Worm (Caenorhabditis elegans) whole organism, L4 larva: ENCODE results near the gene nfki-1.

Experiments used
- F49E8.2 ChIP-seq: sonication (generic microtip); optimal IDR thresholded peaks from 2 replicates; lab custom pipeline; 2016; ENCODE audit warnings: missing compliant biosample characterization, mild to moderate bottlenecking, missing genetic modification characterization, borderline replicate concordance
- R02D3.7 ChIP-seq: fragments of 150-350 bp; sonication (generic microtip); optimal IDR thresholded peaks from 3 replicates; lab custom pipeline; 2014; ENCODE audit warnings: missing biosample characterization, missing genetic modification characterization
- T20F7.1 ChIP-seq: fragments of 200-800 bp; sonication (Bioruptor generic); optimal IDR thresholded peaks from 2 replicates; lab custom pipeline; 2018; ENCODE audit warnings: mild to moderate bottlenecking, missing genetic modification characterization, missing compliant biosample characterization
- Y105C5A.15 ChIP-seq: fragments of 200-800 bp; sonication (Bioruptor generic); IDR thresholded peaks from 2 replicates; pipeline ENCODE4 v1.3.6; 2022; ENCODE audit warnings: missing genetic modification characterization, missing compliant biosample characterization
- ZK546.5 ChIP-seq, 2 experiments: sonication (generic microtip); optimal IDR thresholded peaks; 2 replicates each; lab custom pipeline; 2017; ENCODE audit warnings: missing biosample characterization in 2 of 2, missing genetic modification characterization in 2 of 2
- aha-1 ChIP-seq: fragments of 150-350 bp; peaks from one replicate; lab custom pipeline; 2014; ENCODE audit warnings: missing biosample characterization, missing genetic modification characterization
- aly-2 ChIP-seq: sonication (generic microtip); optimal IDR thresholded peaks from 2 replicates; lab custom pipeline; 2018; ENCODE audit warnings: missing biosample characterization, missing genetic modification characterization
- ama-1 ChIP-seq: fragments of 150-350 bp; optimal IDR thresholded peaks from 2 replicates; lab custom pipeline; 2014; ENCODE audit warnings: inconsistent platforms, mixed read lengths
- attf-4 ChIP-seq: sonication (generic microtip); optimal IDR thresholded peaks from 3 replicates; lab custom pipeline; 2017; ENCODE audit warnings: missing biosample characterization, missing genetic modification characterization
- ceh-82 ChIP-seq: sonication (generic microtip); optimal IDR thresholded peaks from 2 replicates; lab custom pipeline; 2017; ENCODE audit warnings: missing biosample characterization, missing genetic modification characterization
- daf-16 ChIP-seq, 3 experiments: sonication (generic microtip); optimal IDR thresholded peaks; 2 replicates each; lab custom pipeline; 2016 to 2017; ENCODE audit warnings: missing genetic modification characterization in 3 of 3, missing genetic modification reagents in 3 of 3, mild to moderate bottlenecking in 2 of 3, missing compliant biosample characterization in 2 of 3, missing biosample characterization in 1 of 3, moderate library complexity in 1 of 3
- dmd-6 ChIP-seq: fragments of 200-800 bp; sonication (Bioruptor generic); IDR thresholded peaks from 2 replicates; pipeline ENCODE4 v1.3.6; 2022; ENCODE audit warnings: missing genetic modification reagents, missing genetic modification characterization, missing compliant biosample characterization
- dpl-1 ChIP-seq: fragments of 150-350 bp; optimal IDR thresholded peaks from 2 replicates; lab custom pipeline; 2014; ENCODE audit warnings: missing biosample characterization, missing genetic modification reagents, missing genetic modification characterization
- dve-1 ChIP-seq: sonication (generic microtip); optimal IDR thresholded peaks from 2 replicates; lab custom pipeline; 2017; ENCODE audit warnings: antibody characterized with exemption, mild to moderate bottlenecking, missing genetic modification characterization, missing compliant biosample characterization; ENCODE audit not compliant: insufficient read depth
- egl-27 ChIP-seq: sonication (generic microtip); optimal IDR thresholded peaks from 3 replicates; lab custom pipeline; 2017; ENCODE audit warnings: missing biosample characterization, missing genetic modification reagents, missing genetic modification characterization
- gei-8 ChIP-seq: fragments of 200-800 bp; sonication (Bioruptor generic); optimal IDR thresholded peaks from 2 replicates; lab custom pipeline; 2018; ENCODE audit warnings: mild to moderate bottlenecking, missing genetic modification characterization, missing compliant biosample characterization
- hif-1 ChIP-seq, 2 experiments: sonication (generic microtip); optimal IDR thresholded peaks; 2 replicates each; lab custom pipeline; 2016 to 2017; ENCODE audit warnings: missing compliant biosample characterization in 2 of 2, missing genetic modification characterization in 2 of 2, missing genetic modification reagents in 2 of 2, missing genotype in 2 of 2, mild to moderate bottlenecking in 1 of 2
- hlh-11 ChIP-seq: fragments of 200-800 bp; sonication (Bioruptor generic); optimal IDR thresholded peaks from 2 replicates; lab custom pipeline; 2018; ENCODE audit warnings: mild to moderate bottlenecking, missing genetic modification characterization, missing compliant biosample characterization
- hlh-30 ChIP-seq: sonication (generic microtip); optimal IDR thresholded peaks from 2 replicates; lab custom pipeline; 2017; ENCODE audit warnings: antibody characterized with exemption, mild to moderate bottlenecking, missing genetic modification characterization, missing compliant biosample characterization; ENCODE audit not compliant: insufficient read depth
- hmg-1.1 ChIP-seq: fragments of 200-800 bp; sonication (Bioruptor generic); IDR thresholded peaks from 2 replicates; pipeline ENCODE4 v1.3.6; 2022; ENCODE audit warnings: missing genetic modification reagents, missing genetic modification characterization, missing compliant biosample characterization
- lim-7 ChIP-seq: fragments of 200-800 bp; sonication (Bioruptor generic); IDR thresholded peaks from 2 replicates; pipeline ENCODE4 v1.3.6; 2022; ENCODE audit warnings: missing genetic modification characterization, missing compliant biosample characterization
- lin-38 ChIP-seq: fragments of 200-800 bp; sonication (Bioruptor generic); IDR thresholded peaks from 2 replicates; pipeline ENCODE4 v1.3.6; 2022; ENCODE audit warnings: missing genetic modification reagents, missing genetic modification characterization, missing compliant biosample characterization
- lir-3 ChIP-seq: sonication (generic microtip); optimal IDR thresholded peaks from 2 replicates; lab custom pipeline; 2016; ENCODE audit warnings: mild to moderate bottlenecking, missing genetic modification characterization, missing compliant biosample characterization
- mdl-1 ChIP-seq, 2 experiments: fragments of 150-350 bp in 1 of 2; sonication (generic microtip) in 1 of 2; optimal IDR thresholded peaks; 2 replicates each; lab custom pipeline; 2014 to 2017; ENCODE audit warnings: missing biosample characterization in 2 of 2, missing genetic modification characterization in 2 of 2
- mep-1 ChIP-seq: fragments of 150-350 bp; sonication (generic microtip); optimal IDR thresholded peaks from 3 replicates; lab custom pipeline; 2014; ENCODE audit warnings: missing biosample characterization, missing genetic modification characterization
- mes-2 ChIP-seq: sonication (generic microtip); optimal IDR thresholded peaks from 2 replicates; lab custom pipeline; 2016; ENCODE audit warnings: missing genotype, mild to moderate bottlenecking, missing genetic modification characterization, missing compliant biosample characterization; ENCODE audit not compliant: poor library complexity, severe bottlenecking
- nhr-102 ChIP-seq: sonication (generic microtip); optimal IDR thresholded peaks from 2 replicates; lab custom pipeline; 2016; ENCODE audit warnings: mild to moderate bottlenecking, missing genetic modification characterization, moderate library complexity, missing compliant biosample characterization
- nhr-11 ChIP-seq: fragments of 150-350 bp; optimal IDR thresholded peaks from 2 replicates; lab custom pipeline; 2014; ENCODE audit warnings: missing biosample characterization, missing genetic modification characterization
- nhr-111 ChIP-seq: fragments of 200-800 bp; sonication (Bioruptor generic); optimal IDR thresholded peaks from 2 replicates; lab custom pipeline; 2018; ENCODE audit warnings: mild to moderate bottlenecking, missing genetic modification characterization, missing compliant biosample characterization
- nhr-237 ChIP-seq: sonication (generic microtip); optimal IDR thresholded peaks from 2 replicates; lab custom pipeline; 2017; ENCODE audit warnings: missing biosample characterization, missing genetic modification characterization
- nhr-25 ChIP-seq: sonication (generic microtip); optimal IDR thresholded peaks from 2 replicates; lab custom pipeline; 2017; ENCODE audit warnings: missing genetic modification characterization, mild to moderate bottlenecking, missing compliant biosample characterization, antibody characterized with exemption, moderate library complexity, borderline replicate concordance; ENCODE audit not compliant: insufficient read depth
- nhr-41 ChIP-seq: fragments of 200-800 bp; sonication (Bioruptor generic); IDR thresholded peaks from 2 replicates; pipeline ENCODE4 v1.3.6; 2022; ENCODE audit warnings: missing genetic modification reagents, missing genetic modification characterization, missing compliant biosample characterization
- nhr-42 ChIP-seq: fragments of 200-800 bp; sonication (Bioruptor generic); IDR thresholded peaks from 2 replicates; pipeline ENCODE4 v1.3.6; 2022; ENCODE audit warnings: missing genetic modification characterization, missing compliant biosample characterization
- nhr-48 ChIP-seq: sonication (generic microtip); optimal IDR thresholded peaks from 2 replicates; lab custom pipeline; 2016; ENCODE audit warnings: mild to moderate bottlenecking, missing genetic modification characterization, missing compliant biosample characterization
- nhr-6 ChIP-seq: fragments of 150-350 bp; optimal IDR thresholded peaks from 2 replicates; lab custom pipeline; 2014; ENCODE audit warnings: missing biosample characterization, missing genetic modification characterization
- nhr-76 ChIP-seq: fragments of 150-350 bp; optimal IDR thresholded peaks from 2 replicates; lab custom pipeline; 2014; ENCODE audit warnings: missing biosample characterization, missing genetic modification characterization
- php-3 ChIP-seq: fragments of 200-800 bp; sonication (Bioruptor generic); IDR thresholded peaks from 2 replicates; pipeline ENCODE4 v1.3.6; 2022; ENCODE audit warnings: missing genetic modification reagents, missing genetic modification characterization, missing compliant biosample characterization
- snpc-1.2 ChIP-seq: fragments of 200-800 bp; sonication (Bioruptor generic); IDR thresholded peaks from 2 replicates; pipeline ENCODE4 v1.3.6; 2022; ENCODE audit warnings: missing genetic modification reagents, missing genetic modification characterization, missing compliant biosample characterization
- spr-3 ChIP-seq: fragments of 200-800 bp; sonication (Bioruptor generic); optimal IDR thresholded peaks from 2 replicates; lab custom pipeline; 2018; ENCODE audit warnings: mild to moderate bottlenecking, missing genetic modification characterization, missing compliant biosample characterization
- tra-1 ChIP-seq: fragments of 200-800 bp; sonication (Bioruptor generic); IDR thresholded peaks from 2 replicates; pipeline ENCODE4 v1.3.6; 2022; ENCODE audit warnings: missing genetic modification reagents, missing genetic modification characterization, missing compliant biosample characterization
- unc-130 ChIP-seq: sonication (generic microtip); optimal IDR thresholded peaks from 2 replicates; lab custom pipeline; 2016; ENCODE audit warnings: missing genetic modification reagents, missing genetic modification characterization, missing compliant biosample characterization
- unc-62 ChIP-seq, 3 experiments: fragments of 150-350 bp in 1 of 3; sonication (generic microtip); optimal IDR thresholded peaks in 2 of 3; peaks in 1 of 3; 1 replicate in 1 of 3; 2 replicates in 2 of 3; lab custom pipeline; 2014 to 2017; ENCODE audit warnings: missing biosample characterization in 3 of 3, missing genetic modification characterization in 3 of 3, missing genetic modification reagents in 3 of 3, missing genotype in 1 of 3
- zfp-2 ChIP-seq: sonication (generic microtip); optimal IDR thresholded peaks from 2 replicates; lab custom pipeline; 2016; ENCODE audit warnings: mild to moderate bottlenecking, missing genetic modification characterization, missing compliant biosample characterization
- zfp-3 ChIP-seq: fragments of 200-800 bp; sonication (Bioruptor generic); conservative IDR thresholded peaks from 2 replicates; pipeline ENCODE4 v1.3.6; 2022; ENCODE audit warnings: missing genetic modification reagents, missing genetic modification characterization, missing compliant biosample characterization

nfki-1 gene

ce11 chrX:15335636-15336035 lies 19.4 kb upstream of the nfki-1 start:
- TF ChIP-seq ama-1 (lab: Kevin White, UChicago) (no peak), gei-8 (GFP tag; lab: Kevin White, UChicago) (no peak), aly-2 (tag; lab: Kevin White, UChicago) (no peak), lim-7 (no peak), nhr-41 (no peak), aha-1 (tag; lab: Kevin White, UChicago) (peak; percentile 50), php-3 (no peak), unc-62 (GFP tag; optimal IDR thresholded peaks at IDR 0.05 in 1 of 2; lab: Kevin White, UChicago) (peak in 1 of 2 experiments; percentile 61), unc-62 (tag; optimal IDR thresholded peaks at IDR 0.05; lab: Kevin White, UChicago) (no peak), mep-1 (no peak), R02D3.7 (no peak), Y105C5A.15 (no peak)

ce11 chrX:15336392-15336791 lies 18.6 kb upstream of the nfki-1 start:
- TF ChIP-seq nhr-25 (tag; lab: Kevin White, UChicago) (peak; percentile 11), hmg-1.1 (no peak), lin-38 (no peak)

ce11 chrX:15338195-15338594 lies 16.8 kb upstream of the nfki-1 start:
- no peak for TF ChIP-seq unc-130 (GFP tag; lab: Kevin White, UChicago)
- no peak for TF ChIP-seq ZK546.5 (tag; optimal IDR thresholded peaks at IDR 0.05; lab: Kevin White, UChicago)
- TF ChIP-seq zfp-3 (GFP tag; lab: Robert Waterston, UW): no peak
- TF ChIP-seq nhr-11 (tag; lab: Kevin White, UChicago): peak; percentile 37
- peak; percentile 36 for TF ChIP-seq hlh-11
- TF ChIP-seq F49E8.2 (tag; lab: Kevin White, UChicago): no peak
- TF ChIP-seq daf-16 (GFP tag; optimal IDR thresholded peaks at IDR 0.05; lab: Kevin White, UChicago): peak in 1 of 2 experiments; percentile 36
- no peak for TF ChIP-seq daf-16 (tag; optimal IDR thresholded peaks at IDR 0.05; lab: Kevin White, UChicago)
- TF ChIP-seq php-3: no peak
- TF ChIP-seq dpl-1: no peak
- TF ChIP-seq hif-1 (tag; optimal IDR thresholded peaks at IDR 0.05; lab: Kevin White, UChicago): peak in 1 of 2 experiments; percentile 77
- no peak for TF ChIP-seq Y105C5A.15
- TF ChIP-seq nhr-111 (GFP tag; lab: Kevin White, UChicago): no peak
- TF ChIP-seq zfp-2 (tag; lab: Kevin White, UChicago): no peak
- TF ChIP-seq nhr-42 (GFP tag; lab: Robert Waterston, UW): no peak
- no peak for TF ChIP-seq nhr-237
- TF ChIP-seq spr-3 (GFP tag; lab: Kevin White, UChicago): no peak
- no peak for TF ChIP-seq attf-4 (tag; lab: Kevin White, UChicago)
- TF ChIP-seq nhr-76 (tag; lab: Kevin White, UChicago): no peak
- TF ChIP-seq lir-3 (tag; lab: Kevin White, UChicago): no peak

DNA sequence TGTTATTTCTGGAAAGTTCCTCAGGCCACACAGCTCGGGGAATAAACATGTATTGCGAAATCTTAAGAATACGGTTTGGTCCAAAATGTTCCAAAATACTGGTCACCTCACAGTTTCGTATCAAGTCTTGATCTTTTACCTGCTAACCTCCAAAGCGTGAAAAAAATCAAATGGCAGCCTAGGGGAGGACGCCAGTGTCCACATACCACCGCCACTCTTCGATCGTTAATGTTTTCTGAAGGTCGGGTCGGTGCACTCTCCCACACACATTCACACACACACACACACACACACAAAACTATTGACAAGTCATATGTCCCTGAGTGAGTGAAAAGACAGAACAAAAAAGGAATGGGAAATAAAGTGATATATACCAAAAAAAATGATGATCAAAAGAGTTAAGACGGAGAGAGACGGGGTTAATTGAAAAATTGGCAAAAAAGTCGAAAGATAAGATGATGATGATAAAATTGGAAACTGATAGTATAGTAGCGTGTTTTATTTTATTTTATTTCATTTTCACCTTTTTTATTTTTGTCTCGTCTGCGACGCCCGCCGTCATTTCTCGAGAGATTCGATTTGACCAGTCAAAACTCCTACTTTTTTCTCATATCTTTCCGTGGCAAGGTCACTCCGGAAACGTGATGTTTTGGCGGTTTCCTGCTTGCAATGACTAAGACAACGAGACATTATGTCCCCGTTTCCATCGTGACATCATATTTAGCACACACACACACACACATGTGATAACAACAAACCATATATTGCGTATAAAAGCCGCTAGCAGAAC lies 15.0 kb upstream of the nfki-1 start, which contains the start of gene Y15E3A.5:
Gene Y15E3A.5 (plus strand): TSS at position 752 of the 790 bp plus-strand sequence.
- TF ChIP-seq aha-1 (tag; lab: Kevin White, UChicago): peak; percentile 86
- peak; percentile 37 for TF ChIP-seq nhr-11 (tag; lab: Kevin White, UChicago)
- TF ChIP-seq dmd-6: peak; percentile 59
- no peak for TF ChIP-seq snpc-1.2 (GFP tag; lab: Robert Waterston, UW)
- peak; percentile 79 for TF ChIP-seq hlh-30 (tag; lab: Kevin White, UChicago)
- TF ChIP-seq ceh-82: no peak
- TF ChIP-seq mes-2 (tag; lab: Kevin White, UChicago): peak; percentile 60
- TF ChIP-seq nhr-25 (tag; lab: Kevin White, UChicago): peak; percentile 43
- no peak for TF ChIP-seq egl-27 (tag; lab: Kevin White, UChicago)
- TF ChIP-seq dve-1 (tag; lab: Kevin White, UChicago): peak; percentile 77
- TF ChIP-seq nhr-48: peak; percentile 29
- TF ChIP-seq nhr-6 (tag; lab: Kevin White, UChicago): peak; percentile 92
- TF ChIP-seq lim-7: no peak
- peak in 1 of 2 experiments; percentile 38 for TF ChIP-seq mdl-1 (tag; optimal IDR thresholded peaks at IDR 0.05; lab: Kevin White, UChicago)
- peak; percentile 3 for TF ChIP-seq ama-1 (lab: Kevin White, UChicago)
- peak; percentile 64; the same call in 1 of the 2 replicates for TF ChIP-seq tra-1 (GFP tag; lab: Robert Waterston, UW)
- peak; percentile 14 for TF ChIP-seq nhr-102 (tag; lab: Kevin White, UChicago)
- TF ChIP-seq hif-1 (tag; optimal IDR thresholded peaks at IDR 0.05; lab: Kevin White, UChicago): peak in 1 of 2 experiments; percentile 32
- peak; percentile 48 for TF ChIP-seq T20F7.1 (GFP tag; lab: Kevin White, UChicago)
